Fruit fly (Drosophila melanogaster) whole organism: ENCODE data around the gene Lrrk.

Source experiments
- CG8478 ChIP-seq: fragments of >200 bp; optimal IDR thresholded peaks from 2 replicates; lab custom pipeline; 2018; ENCODE audit warnings: inconsistent platforms
- Dll ChIP-seq: fragments of >200 bp; optimal IDR thresholded peaks from 2 replicates; lab custom pipeline; 2017
- EcR ChIP-seq, 2 experiments: fragments of >200 bp; optimal IDR thresholded peaks; 2 replicates each; lab custom pipeline; 2017; ENCODE audit warnings: missing biosample characterization in 2 of 2, missing genetic modification characterization in 2 of 2, missing genetic modification reagents in 2 of 2
- pan ChIP-seq: fragments of >200 bp; optimal IDR thresholded peaks from 2 replicates; lab custom pipeline; 2017
- psq ChIP-seq: fragments of >200 bp; optimal IDR thresholded peaks from 2 replicates; lab custom pipeline; 2017

DNA sequence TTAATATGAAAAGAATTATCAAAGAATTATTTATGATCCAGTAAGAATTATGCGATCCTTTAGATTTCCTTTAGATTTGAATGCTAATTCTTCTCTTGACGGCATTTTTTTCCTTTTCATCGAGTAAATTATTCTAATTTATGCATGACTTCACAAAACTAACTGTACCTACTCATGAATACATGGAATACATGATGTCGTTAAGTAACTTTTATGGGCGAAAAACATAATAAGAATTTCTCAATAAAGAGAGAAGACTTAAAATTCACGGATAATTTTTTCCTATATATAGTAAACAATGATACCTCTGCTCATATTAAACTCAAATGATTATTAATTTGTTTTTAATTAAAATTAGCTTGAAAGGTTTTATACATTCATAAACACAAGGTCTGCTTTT, 39.4 kb upstream of the Lrrk start:
- TF ChIP-seq CG8478: no peak
- TF ChIP-seq EcR (GFP tag; optimal IDR thresholded peaks at IDR 0.05; lab: Kevin White, UChicago): no peak
- TF ChIP-seq pan (lab: Kevin White, UChicago): no peak
- TF ChIP-seq psq (lab: Kevin White, UChicago): no peak
- TF ChIP-seq Dll: no peak
